Worm (Caenorhabditis elegans) whole organism, L4 larva: ENCODE measurements around the gene tkr-3.

Source experiments
- R02D3.7 ChIP-seq: fragments of 150-350 bp; sonication (generic microtip); optimal IDR thresholded peaks from 3 replicates; lab custom pipeline; 2014; ENCODE audit warnings: missing biosample characterization, missing genetic modification characterization
- Y5F2A.4 ChIP-seq: fragments of 200-800 bp; sonication (Bioruptor generic); optimal IDR thresholded peaks from 2 replicates; lab custom pipeline; 2018; ENCODE audit warnings: mild to moderate bottlenecking, missing genetic modification characterization, missing compliant biosample characterization
- aha-1 ChIP-seq: fragments of 150-350 bp; peaks from one replicate; lab custom pipeline; 2014; ENCODE audit warnings: missing biosample characterization, missing genetic modification characterization
- arid-1 ChIP-seq: fragments of 200-800 bp; sonication (Bioruptor generic); conservative IDR thresholded peaks from 2 replicates; pipeline ENCODE4 v1.3.6; 2022; ENCODE audit warnings: missing genetic modification reagents, missing genetic modification characterization, missing compliant biosample characterization
- attf-4 ChIP-seq: sonication (generic microtip); optimal IDR thresholded peaks from 3 replicates; lab custom pipeline; 2017; ENCODE audit warnings: missing biosample characterization, missing genetic modification characterization
- ceh-44 ChIP-seq: fragments of 200-800 bp; sonication (Bioruptor generic); IDR thresholded peaks from 2 replicates; pipeline ENCODE4 v1.3.6; 2022; ENCODE audit warnings: missing genetic modification reagents, missing genetic modification characterization, missing compliant biosample characterization
- ceh-62 ChIP-seq: sonication (generic microtip); optimal IDR thresholded peaks from 2 replicates; lab custom pipeline; 2017; ENCODE audit warnings: missing biosample characterization, missing genetic modification characterization
- ces-1 ChIP-seq: fragments of 150-350 bp; sonication (generic microtip); optimal IDR thresholded peaks from 4 replicates; lab custom pipeline; 2014; ENCODE audit warnings: missing biosample characterization, missing genetic modification reagents, missing genetic modification characterization
- ctbp-1 ChIP-seq: fragments of 200-800 bp; sonication (Bioruptor generic); IDR thresholded peaks from 2 replicates; pipeline ENCODE4 v1.3.6; 2022; ENCODE audit warnings: missing genetic modification reagents, missing genetic modification characterization, missing compliant biosample characterization
- daf-19 ChIP-seq: fragments of 200-800 bp; sonication (Bioruptor generic); conservative IDR thresholded peaks from 2 replicates; pipeline ENCODE4 v1.3.6; 2022; ENCODE audit warnings: missing genetic modification characterization, missing compliant biosample characterization
- dmd-6 ChIP-seq: fragments of 200-800 bp; sonication (Bioruptor generic); IDR thresholded peaks from 2 replicates; pipeline ENCODE4 v1.3.6; 2022; ENCODE audit warnings: missing genetic modification reagents, missing genetic modification characterization, missing compliant biosample characterization
- dmd-9 ChIP-seq: fragments of 200-800 bp; sonication (Bioruptor generic); IDR thresholded peaks from 2 replicates; pipeline ENCODE4 v1.3.6; 2022; ENCODE audit warnings: missing genetic modification reagents, missing genetic modification characterization, missing compliant biosample characterization
- dpl-1 ChIP-seq: fragments of 150-350 bp; optimal IDR thresholded peaks from 2 replicates; lab custom pipeline; 2014; ENCODE audit warnings: missing biosample characterization, missing genetic modification reagents, missing genetic modification characterization
- dve-1 ChIP-seq: sonication (generic microtip); optimal IDR thresholded peaks from 2 replicates; lab custom pipeline; 2017; ENCODE audit warnings: antibody characterized with exemption, mild to moderate bottlenecking, missing genetic modification characterization, missing compliant biosample characterization; ENCODE audit not compliant: insufficient read depth
- fkh-10 ChIP-seq: fragments of 150-350 bp; optimal IDR thresholded peaks from 2 replicates; lab custom pipeline; 2014; ENCODE audit warnings: missing biosample characterization, missing genetic modification reagents, missing genetic modification characterization
- hlh-30 ChIP-seq: sonication (generic microtip); optimal IDR thresholded peaks from 2 replicates; lab custom pipeline; 2017; ENCODE audit warnings: antibody characterized with exemption, mild to moderate bottlenecking, missing genetic modification characterization, missing compliant biosample characterization; ENCODE audit not compliant: insufficient read depth
- hmg-1.1 ChIP-seq: fragments of 200-800 bp; sonication (Bioruptor generic); IDR thresholded peaks from 2 replicates; pipeline ENCODE4 v1.3.6; 2022; ENCODE audit warnings: missing genetic modification reagents, missing genetic modification characterization, missing compliant biosample characterization
- lsy-2 ChIP-seq, 2 experiments: fragments of 150-350 bp in 1 of 2; sonication (generic microtip) in 1 of 2; optimal IDR thresholded peaks; 2 replicates each; lab custom pipeline; 2014 to 2017; ENCODE audit warnings: missing biosample characterization in 2 of 2, missing genetic modification characterization in 2 of 2
- madf-5 ChIP-seq, 2 experiments: fragments of 200-800 bp; sonication (Bioruptor generic); IDR thresholded peaks; 2 replicates each; pipeline ENCODE4 v1.3.6; 2022; ENCODE audit warnings: missing compliant biosample characterization in 2 of 2, missing genetic modification characterization in 2 of 2
- mdl-1 ChIP-seq, 2 experiments: fragments of 150-350 bp in 1 of 2; sonication (generic microtip) in 1 of 2; optimal IDR thresholded peaks; 2 replicates each; lab custom pipeline; 2014 to 2017; ENCODE audit warnings: missing biosample characterization in 2 of 2, missing genetic modification characterization in 2 of 2
- mdt-29 ChIP-seq: fragments of 200-800 bp; sonication (Bioruptor generic); IDR thresholded peaks from 2 replicates; pipeline ENCODE4 v1.3.6; 2022; ENCODE audit warnings: missing genetic modification reagents, missing genetic modification characterization, missing compliant biosample characterization
- mep-1 ChIP-seq: fragments of 150-350 bp; sonication (generic microtip); optimal IDR thresholded peaks from 3 replicates; lab custom pipeline; 2014; ENCODE audit warnings: missing biosample characterization, missing genetic modification characterization
- mxl-2 ChIP-seq: fragments of 200-800 bp; sonication (Bioruptor generic); conservative IDR thresholded peaks from 2 replicates; pipeline ENCODE4 v1.3.6; 2022; ENCODE audit warnings: missing genetic modification reagents, missing genetic modification characterization, missing compliant biosample characterization
- nhr-11 ChIP-seq: fragments of 150-350 bp; optimal IDR thresholded peaks from 2 replicates; lab custom pipeline; 2014; ENCODE audit warnings: missing biosample characterization, missing genetic modification characterization
- nhr-28 ChIP-seq: fragments of 150-350 bp; optimal IDR thresholded peaks from 2 replicates; lab custom pipeline; 2014; ENCODE audit warnings: missing biosample characterization, missing genetic modification characterization
- nhr-6 ChIP-seq: fragments of 150-350 bp; optimal IDR thresholded peaks from 2 replicates; lab custom pipeline; 2014; ENCODE audit warnings: missing biosample characterization, missing genetic modification characterization
- pqm-1 ChIP-seq: sonication (generic microtip); optimal IDR thresholded peaks from 2 replicates; lab custom pipeline; 2017; ENCODE audit warnings: missing biosample characterization, missing genetic modification characterization
- sdz-12 ChIP-seq: fragments of 200-800 bp; sonication (Bioruptor generic); optimal IDR thresholded peaks from 2 replicates; lab custom pipeline; 2018; ENCODE audit warnings: mild to moderate bottlenecking, missing genetic modification characterization, missing compliant biosample characterization
- skn-1 ChIP-seq: fragments of 150-350 bp; optimal IDR thresholded peaks from 2 replicates; lab custom pipeline; 2014; ENCODE audit warnings: missing biosample characterization, missing genetic modification characterization
- tra-1 ChIP-seq: fragments of 200-800 bp; sonication (Bioruptor generic); IDR thresholded peaks from 2 replicates; pipeline ENCODE4 v1.3.6; 2022; ENCODE audit warnings: missing genetic modification reagents, missing genetic modification characterization, missing compliant biosample characterization
- unc-39 ChIP-seq: sonication (generic microtip); optimal IDR thresholded peaks from 2 replicates; lab custom pipeline; 2017; ENCODE audit warnings: missing biosample characterization, missing genetic modification characterization
- unc-62 ChIP-seq, 3 experiments: fragments of 150-350 bp in 1 of 3; sonication (generic microtip); optimal IDR thresholded peaks in 2 of 3; peaks in 1 of 3; 1 replicate in 1 of 3; 2 replicates in 2 of 3; lab custom pipeline; 2014 to 2017; ENCODE audit warnings: missing biosample characterization in 3 of 3, missing genetic modification characterization in 3 of 3, missing genetic modification reagents in 3 of 3, missing genotype in 1 of 3

The tkr-3 gene

ce11 chrIV:5152391-5152790 is 30.5 kb upstream of the tkr-3 start, which contains the start of gene soc-2:
Gene soc-2 (minus strand): TSS chrIV:5152491.
- TF ChIP-seq mxl-2 (GFP tag; lab: Robert Waterston, UW): no peak
- no peak for TF ChIP-seq pqm-1 (tag; lab: Kevin White, UChicago)
- TF ChIP-seq arid-1 (GFP tag; lab: Robert Waterston, UW): no peak
- no peak for TF ChIP-seq tra-1 (GFP tag; lab: Robert Waterston, UW)
- no peak for TF ChIP-seq dmd-9 (GFP tag; lab: Robert Waterston, UW)
- no peak for TF ChIP-seq daf-19 (GFP tag; lab: Robert Waterston, UW)

- no peak for TF ChIP-seq mep-1 (tag; lab: Kevin White, UChicago)
- TF ChIP-seq, all 104 proteins: peak for 0
Measured at ce11 chrIV:5149793-5150192, 27.9 kb upstream of the tkr-3 start, which contains the start of gene C24D10.5. Gene C24D10.5 (plus strand): TSS chrIV:5150093.

- no peak for TF ChIP-seq sdz-12 (GFP tag; lab: Kevin White, UChicago)
- TF ChIP-seq unc-62 (GFP tag; optimal IDR thresholded peaks at IDR 0.05 in 1 of 2; lab: Kevin White, UChicago): peak in 1 of 2 experiments; percentile 87
- no peak for TF ChIP-seq unc-62 (tag; optimal IDR thresholded peaks at IDR 0.05; lab: Kevin White, UChicago)
- TF ChIP-seq mep-1 (tag; lab: Kevin White, UChicago): no peak
- no peak for TF ChIP-seq attf-4
- TF ChIP-seq arid-1 (GFP tag; lab: Robert Waterston, UW): no peak
- no peak for TF ChIP-seq ceh-62
- TF ChIP-seq aha-1 (tag; lab: Kevin White, UChicago): peak; percentile 40
- no peak for TF ChIP-seq ces-1 (GFP tag; lab: Kevin White, UChicago)
Measured at ce11 chrIV:5139972-5140371, 18.1 kb upstream of the tkr-3 start.

- peak in 1 of 2 experiments; percentile 14 for TF ChIP-seq lsy-2 (tag; optimal IDR thresholded peaks at IDR 0.05; lab: Kevin White, UChicago)
- TF ChIP-seq ctbp-1: 0 out of 2 replicates have a peak, but pooled peaks have one; percentile 22
- TF ChIP-seq ces-1 (GFP tag; lab: Kevin White, UChicago): peak; percentile 63
- TF ChIP-seq Y5F2A.4: no peak
- peak; percentile 51 for TF ChIP-seq fkh-10
Measured at ce11 chrIV:5139189-5139588, 17.3 kb upstream of the tkr-3 start.

ce11 chrIV:5137809-5138208 is 15.9 kb upstream of the tkr-3 start:
- TF ChIP-seq aha-1 (tag; lab: Kevin White, UChicago): no peak
- peak; percentile 62 for TF ChIP-seq ces-1 (GFP tag; lab: Kevin White, UChicago)
- peak in 1 of 2 experiments; percentile 24 for TF ChIP-seq lsy-2 (tag; optimal IDR thresholded peaks at IDR 0.05; lab: Kevin White, UChicago)
- peak; percentile 95 for TF ChIP-seq fkh-10
- TF ChIP-seq ctbp-1: 0 out of 2 replicates have a peak, but pooled peaks have one; percentile 59

- TF ChIP-seq hlh-30 (tag; lab: Kevin White, UChicago) (peak; percentile 38), pqm-1 (tag; lab: Kevin White, UChicago) (no peak), nhr-28 (tag; lab: Kevin White, UChicago) (peak; percentile 35), mdl-1 (tag; optimal IDR thresholded peaks at IDR 0.05; lab: Kevin White, UChicago) (peak in 1 of 2 experiments; percentile 11), unc-39 (tag; lab: Kevin White, UChicago) (no peak), aha-1 (tag; lab: Kevin White, UChicago) (peak; percentile 80)
Measured at ce11 chrIV:5136523-5136922, 14.6 kb upstream of the tkr-3 start.

ce11 chrIV:5134798-5135197 is 12.9 kb upstream of the tkr-3 start:
- no peak for TF ChIP-seq dpl-1
- TF ChIP-seq mdt-29 (GFP tag; lab: Robert Waterston, UW): no peak
- 0 out of 2 replicates have a peak, but pooled peaks have one; percentile 13 for TF ChIP-seq hmg-1.1 (GFP tag; lab: Robert Waterston, UW)
- TF ChIP-seq unc-62 (GFP tag; optimal IDR thresholded peaks at IDR 0.05 in 1 of 2; lab: Kevin White, UChicago): peak in 1 of 2 experiments; percentile 87
- TF ChIP-seq unc-62 (tag; optimal IDR thresholded peaks at IDR 0.05; lab: Kevin White, UChicago): no peak
- TF ChIP-seq skn-1 (tag; lab: Kevin White, UChicago): no peak
- peak in 1 of 2 experiments; percentile 22 for TF ChIP-seq lsy-2 (tag; optimal IDR thresholded peaks at IDR 0.05; lab: Kevin White, UChicago)
- peak; percentile 31 for TF ChIP-seq nhr-6 (tag; lab: Kevin White, UChicago)
- peak; percentile 60 for TF ChIP-seq mep-1 (tag; lab: Kevin White, UChicago)
- TF ChIP-seq madf-5 (GFP tag; IDR thresholded peaks at IDR 0.05; lab: Robert Waterston, UW): no peak
- peak; percentile 44 for TF ChIP-seq dve-1
- no peak for TF ChIP-seq dmd-6
- TF ChIP-seq nhr-11 (tag; lab: Kevin White, UChicago): no peak
- TF ChIP-seq R02D3.7 (tag; lab: Kevin White, UChicago): no peak
- TF ChIP-seq ceh-44 (GFP tag; lab: Robert Waterston, UW): no peak
